Worm (Caenorhabditis elegans) whole organism, midembryonic: Measurements from ENCODE around the gene fbxb-51.

Experiments used
- T22C8.4 ChIP-seq: fragments of 200-800 bp; sonication (Bioruptor generic); IDR thresholded peaks from 2 replicates; pipeline ENCODE4 v1.3.6; 2022; ENCODE audit warnings: missing genetic modification characterization, missing compliant biosample characterization
- cog-1 ChIP-seq: sonication (generic microtip); optimal IDR thresholded peaks from 2 replicates; lab custom pipeline; 2016; ENCODE audit warnings: missing genetic modification characterization, missing compliant biosample characterization
- flt-1 ChIP-seq: fragments of 200-800 bp; sonication (Bioruptor generic); IDR thresholded peaks from 2 replicates; pipeline ENCODE4 v1.3.6; 2022; ENCODE audit warnings: missing genetic modification characterization, missing compliant biosample characterization
- klf-2 ChIP-seq: fragments of 200-800 bp; sonication (Bioruptor generic); conservative IDR thresholded peaks from 2 replicates; pipeline ENCODE4 v1.3.6; 2022; ENCODE audit warnings: missing genetic modification reagents, missing genetic modification characterization, missing compliant biosample characterization
- med-1 ChIP-seq: sonication (generic microtip); optimal IDR thresholded peaks from 2 replicates; lab custom pipeline; 2017; ENCODE audit warnings: missing genetic modification characterization, mild to moderate bottlenecking, missing compliant biosample characterization, antibody characterized with exemption, missing genetic modification reagents; ENCODE audit not compliant: insufficient read depth
- ref-1 ChIP-seq: fragments of 200-800 bp; sonication (Bioruptor generic); conservative IDR thresholded peaks from 2 replicates; pipeline ENCODE4 v1.3.6; 2022; ENCODE audit warnings: missing genetic modification reagents, missing genetic modification characterization, missing compliant biosample characterization
- tab-1 ChIP-seq: fragments of 200-800 bp; sonication (Bioruptor generic); IDR thresholded peaks from 2 replicates; pipeline ENCODE4 v1.3.6; 2022; ENCODE audit warnings: missing genetic modification characterization, missing compliant biosample characterization
- ztf-23 ChIP-seq: fragments of 200-800 bp; sonication (Bioruptor generic); IDR thresholded peaks from 2 replicates; pipeline ENCODE4 v1.3.6; 2022; ENCODE audit warnings: missing genetic modification reagents, missing genetic modification characterization, missing compliant biosample characterization
- ztf-29 ChIP-seq: fragments of 200-800 bp; sonication (Bioruptor generic); IDR thresholded peaks from 2 replicates; pipeline ENCODE4 v1.3.6; 2022; ENCODE audit warnings: missing genetic modification reagents, missing genetic modification characterization, missing compliant biosample characterization

Gene fbxb-51

DNA sequence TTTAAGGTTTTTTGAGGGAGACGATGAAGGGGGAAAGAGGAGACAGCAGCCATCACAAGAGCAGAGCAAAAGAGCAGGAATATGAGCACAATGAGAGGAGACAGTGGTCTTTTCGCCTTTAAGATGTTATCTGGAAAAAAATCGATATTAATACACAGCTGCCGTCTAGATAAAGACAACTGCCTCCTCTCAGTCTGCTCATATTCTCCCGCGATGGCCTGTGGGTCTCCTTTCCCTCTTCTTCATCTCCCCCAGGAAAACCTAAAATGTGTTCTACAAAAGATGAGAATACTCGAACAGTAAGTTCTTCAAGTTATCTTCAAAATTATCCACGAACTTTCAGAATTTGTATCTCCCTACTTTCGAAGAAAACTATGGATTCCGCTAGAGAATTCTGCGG lies at the start of gene fbxb-51, which contains the start of gene fbxb-52:
Gene fbxb-51, plus strand, starts transcription at position 212 of the 400 bp plus-strand sequence.
Gene fbxb-52, minus strand, starts transcription at position 101 of the 400 bp plus-strand sequence.
- TF ChIP-seq flt-1 (no peak), ztf-29 (no peak), med-1 (GFP tag; lab: Kevin White, UChicago) (no peak)

DNA sequence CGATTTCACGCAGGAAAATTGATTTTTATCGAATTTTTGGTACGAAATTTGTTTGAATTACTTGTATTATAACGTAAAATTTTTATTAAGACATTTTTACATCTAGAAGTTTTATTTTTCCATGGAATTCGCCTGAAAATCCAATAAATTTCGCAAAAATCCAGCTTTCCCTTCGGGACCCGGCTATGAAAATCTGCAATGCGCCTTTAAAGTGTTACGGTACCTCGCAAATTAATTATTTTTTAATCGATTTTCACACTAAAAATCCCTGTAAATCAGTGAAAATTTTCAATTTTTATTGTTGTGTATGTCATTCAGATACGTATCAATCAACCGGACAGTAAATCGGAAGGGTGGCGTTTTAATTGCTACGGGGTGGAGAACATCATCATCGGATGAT lies 49.6 kb upstream of the fbxb-51 start:
- TF ChIP-seq med-1 (GFP tag; lab: Kevin White, UChicago), result no peak
- TF ChIP-seq ztf-23, result no peak
- no peak for TF ChIP-seq flt-1
- TF ChIP-seq cog-1 (tag; lab: Kevin White, UChicago), result no peak
- no peak for TF ChIP-seq T22C8.4 (GFP tag; lab: Robert Waterston, UW)
- TF ChIP-seq ztf-29, result no peak

DNA sequence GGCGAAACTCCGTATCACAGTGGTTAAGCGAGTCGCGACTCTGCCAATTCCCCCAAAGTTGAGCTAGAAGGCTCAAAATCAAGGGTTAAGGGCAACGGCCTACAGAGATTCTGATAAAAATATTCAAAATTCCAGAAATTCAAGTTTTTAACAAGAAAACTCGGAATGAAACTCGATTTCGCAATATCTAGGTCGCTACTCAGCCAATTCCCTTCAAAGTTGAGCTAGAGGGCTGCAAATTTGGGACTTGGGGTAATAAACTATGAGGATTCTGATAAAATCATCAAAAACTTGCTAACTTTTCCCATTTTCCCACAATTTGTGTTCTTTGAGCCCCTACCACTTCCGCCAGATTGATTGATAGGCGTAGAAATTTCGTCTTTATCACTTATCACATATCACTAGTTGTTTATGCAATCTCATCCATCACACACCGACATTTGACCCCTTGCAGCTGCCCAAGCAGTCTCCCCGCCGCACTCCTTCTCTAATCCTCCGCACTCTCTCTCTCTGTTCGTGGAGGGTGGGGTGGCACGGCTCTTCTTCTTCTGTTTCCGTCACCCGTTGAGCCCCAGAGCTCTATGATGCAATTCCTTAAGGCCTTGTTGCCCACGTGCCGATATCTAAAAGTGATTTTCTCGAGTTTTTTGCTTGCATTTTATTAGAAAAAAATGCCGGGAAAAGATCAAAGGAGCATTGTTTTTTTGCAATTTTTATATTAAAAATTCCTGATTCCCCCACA lies 48.7 kb upstream of the fbxb-51 start:
- TF ChIP-seq tab-1 (GFP tag; lab: Robert Waterston, UW) (peak; percentile 28; the same call in 1 of the 2 replicates), T22C8.4 (GFP tag; lab: Robert Waterston, UW) (no peak), ztf-29 (no peak), flt-1 (0 out of 2 replicates have a peak, but pooled peaks have one; percentile 20)

DNA sequence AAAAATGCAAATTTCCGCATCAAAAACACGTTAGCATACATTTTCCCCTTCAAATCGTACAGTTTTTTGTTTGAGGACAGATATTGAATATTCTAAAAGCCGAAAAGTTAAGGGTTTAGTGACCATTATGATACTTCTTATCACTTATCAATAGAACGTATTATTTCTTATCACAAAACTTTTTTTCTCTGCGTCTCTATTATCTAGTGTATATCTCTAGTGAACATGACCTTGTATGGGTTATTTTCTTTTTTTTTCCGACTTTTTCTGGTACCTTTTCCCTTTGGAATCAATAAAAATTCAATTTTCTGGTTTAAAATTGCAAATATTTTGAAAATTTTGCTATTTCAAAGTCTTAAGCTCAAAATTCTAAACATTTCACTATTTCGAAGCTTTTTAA lies 46.8 kb upstream of the fbxb-51 start:
- no peak for TF ChIP-seq ztf-23

DNA sequence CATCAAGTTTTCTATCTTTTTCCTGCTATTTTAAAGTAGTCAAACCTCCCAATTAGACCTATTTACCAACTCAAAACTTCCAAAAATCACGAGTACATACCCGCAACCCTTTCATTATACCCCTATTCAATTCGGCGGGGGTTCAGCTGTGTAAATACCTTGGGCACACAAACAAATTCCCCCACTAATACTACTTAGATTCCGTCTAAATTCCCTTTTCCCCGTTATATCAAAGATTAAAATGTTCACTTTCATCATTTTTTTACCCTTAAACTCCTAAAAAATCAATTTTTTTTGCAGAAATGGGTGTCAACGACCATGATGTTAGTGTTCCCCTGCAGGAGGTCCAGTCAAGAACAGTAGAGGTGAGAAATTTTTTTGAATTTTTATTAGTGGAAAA lies 46.2 kb upstream of the fbxb-51 start, which contains the start of gene fdgt-1:
Gene fdgt-1, plus strand, starts transcription at position 301 of the 400 bp plus-strand sequence.
- TF ChIP-seq tab-1 (GFP tag; lab: Robert Waterston, UW), result no peak
- no peak for TF ChIP-seq flt-1
- TF ChIP-seq ztf-29, result no peak
- TF ChIP-seq med-1 (GFP tag; lab: Kevin White, UChicago), result no peak
- no peak for TF ChIP-seq T22C8.4 (GFP tag; lab: Robert Waterston, UW)
- TF ChIP-seq ztf-23, result no peak
- TF ChIP-seq cog-1 (tag; lab: Kevin White, UChicago), result no peak
- no peak for TF ChIP-seq ref-1 (GFP tag; lab: Robert Waterston, UW)
- no peak for TF ChIP-seq klf-2 (GFP tag; lab: Robert Waterston, UW)

DNA sequence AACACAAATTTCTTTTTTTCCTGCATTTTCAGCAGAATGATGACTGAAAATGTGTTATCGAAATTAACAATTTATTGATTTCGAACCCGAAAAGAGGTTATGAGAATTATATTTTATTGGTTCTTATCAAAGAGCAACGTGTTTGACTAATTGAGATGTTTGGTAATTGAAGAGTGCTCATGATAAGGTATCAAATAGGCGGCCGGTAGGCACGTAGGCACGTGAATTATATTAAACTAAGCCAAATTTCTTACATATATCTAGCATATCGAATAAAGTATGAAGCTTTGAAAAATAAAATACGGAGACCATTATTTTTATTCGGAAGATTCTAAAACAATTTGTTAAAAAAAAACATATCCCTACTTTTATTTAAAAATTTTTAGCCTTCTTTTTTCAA lies 33.2 kb upstream of the fbxb-51 start, which contains the start of gene math-45:
Gene math-45, minus strand, starts transcription at position 101 of the 400 bp plus-strand sequence.
- no peak for TF ChIP-seq ztf-23
- TF ChIP-seq flt-1, result no peak
- TF ChIP-seq med-1 (GFP tag; lab: Kevin White, UChicago), result no peak
- TF ChIP-seq cog-1 (tag; lab: Kevin White, UChicago), result no peak
- no peak for TF ChIP-seq ztf-29
- TF ChIP-seq ref-1 (GFP tag; lab: Robert Waterston, UW), result no peak
- TF ChIP-seq klf-2 (GFP tag; lab: Robert Waterston, UW), result no peak
- no peak for TF ChIP-seq tab-1 (GFP tag; lab: Robert Waterston, UW)
- no peak for TF ChIP-seq T22C8.4 (GFP tag; lab: Robert Waterston, UW)

DNA sequence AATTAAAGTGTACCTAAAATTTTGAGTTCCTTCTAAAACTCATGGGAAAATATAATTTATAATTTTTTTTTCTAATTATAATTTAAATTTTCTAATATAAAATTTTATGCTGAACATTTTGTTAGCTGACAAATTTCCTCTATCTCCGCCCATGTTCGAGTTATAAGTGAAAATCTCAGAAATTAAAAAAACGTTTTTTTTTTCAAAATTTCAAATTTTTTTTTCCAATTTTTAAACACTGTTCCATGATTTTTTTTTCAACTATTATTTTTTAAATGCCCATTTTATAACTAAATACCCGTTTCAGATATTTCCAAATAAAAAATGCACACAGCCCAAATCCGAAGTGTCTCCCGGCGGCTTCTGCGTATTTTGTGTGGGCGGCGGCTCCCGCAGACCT lies 31.6 kb upstream of the fbxb-51 start, which contains the start of gene Y51H7BR.8:
Gene Y51H7BR.8, plus strand, starts transcription at position 301 of the 400 bp plus-strand sequence.
- no peak for TF ChIP-seq tab-1 (GFP tag; lab: Robert Waterston, UW)
- no peak for TF ChIP-seq ref-1 (GFP tag; lab: Robert Waterston, UW)
- TF ChIP-seq T22C8.4 (GFP tag; lab: Robert Waterston, UW), result no peak
- TF ChIP-seq ztf-29, result no peak
- no peak for TF ChIP-seq flt-1
- no peak for TF ChIP-seq ztf-23
- no peak for TF ChIP-seq klf-2 (GFP tag; lab: Robert Waterston, UW)
- no peak for TF ChIP-seq cog-1 (tag; lab: Kevin White, UChicago)
- no peak for TF ChIP-seq med-1 (GFP tag; lab: Kevin White, UChicago)

DNA sequence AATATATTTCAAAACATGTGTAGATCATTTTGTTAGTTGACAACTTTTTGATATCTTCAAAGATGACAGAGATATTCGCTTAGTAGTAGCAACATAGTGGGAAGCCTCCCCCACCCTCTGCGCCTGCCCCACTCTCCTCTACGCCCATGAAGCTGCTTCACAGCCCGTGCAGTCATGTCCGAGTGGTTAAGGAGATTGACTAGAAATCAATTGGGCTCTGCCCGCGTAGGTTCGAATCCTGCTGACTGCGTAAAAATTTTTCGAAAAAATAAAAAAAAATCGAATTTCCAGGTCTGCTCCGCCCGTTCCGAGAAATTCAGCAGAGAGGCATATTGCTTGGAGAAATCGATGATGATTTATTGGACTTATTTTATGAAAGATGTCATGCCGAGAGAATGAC lies 30.6 kb upstream of the fbxb-51 start:
- TF ChIP-seq flt-1 (0 out of 2 replicates have a peak, but pooled peaks have one; percentile 23), ztf-23 (peak; percentile 12; the same call in 1 of the 2 replicates), med-1 (GFP tag; lab: Kevin White, UChicago) (no peak), T22C8.4 (GFP tag; lab: Robert Waterston, UW) (no peak), ref-1 (GFP tag; lab: Robert Waterston, UW) (no peak), tab-1 (GFP tag; lab: Robert Waterston, UW) (peak; percentile 69; the same call in 1 of the 2 replicates), klf-2 (GFP tag; lab: Robert Waterston, UW) (no peak), cog-1 (tag; lab: Kevin White, UChicago) (no peak), ztf-29 (no peak)

DNA sequence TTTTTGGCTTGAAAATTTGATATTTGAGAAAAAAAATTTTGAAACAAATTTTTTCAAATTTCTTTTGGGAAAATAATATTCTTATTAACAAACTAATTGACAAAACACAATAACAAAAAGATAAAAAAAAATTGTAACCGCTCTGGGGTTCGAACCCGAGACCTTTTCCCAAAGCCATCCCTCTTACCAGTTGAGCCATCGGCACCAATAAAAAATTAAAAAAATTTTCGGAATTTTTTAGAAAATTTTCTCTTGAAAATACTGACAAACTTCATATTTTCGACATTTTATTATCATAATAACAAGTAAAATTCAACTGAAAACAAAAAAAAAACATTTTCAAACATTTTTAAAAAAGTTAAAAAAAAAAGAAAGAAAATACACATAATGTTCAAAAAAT lies 28.6 kb upstream of the fbxb-51 start:
- TF ChIP-seq ref-1 (GFP tag; lab: Robert Waterston, UW) (no peak), cog-1 (tag; lab: Kevin White, UChicago) (no peak), tab-1 (GFP tag; lab: Robert Waterston, UW) (no peak), med-1 (GFP tag; lab: Kevin White, UChicago) (no peak), ztf-29 (no peak), ztf-23 (no peak), flt-1 (no peak), T22C8.4 (GFP tag; lab: Robert Waterston, UW) (no peak)

DNA sequence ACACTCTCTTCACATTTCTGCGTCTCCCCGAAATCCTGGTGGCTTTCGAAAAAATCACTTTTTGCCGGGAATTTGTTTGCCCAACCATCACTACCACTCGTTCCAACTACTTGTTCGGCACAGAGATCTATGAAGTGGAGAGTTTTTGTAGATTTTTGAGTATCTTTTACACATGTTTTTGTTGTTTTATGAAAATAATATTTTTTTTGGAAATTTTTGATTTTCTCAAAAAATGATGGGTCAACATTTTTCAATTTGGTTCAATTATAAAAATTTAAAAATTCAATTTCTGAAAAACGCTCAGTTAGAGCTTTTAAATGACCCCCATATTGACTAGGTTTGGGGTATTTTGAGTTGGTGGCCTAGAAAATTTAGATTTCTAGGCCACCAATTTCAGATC lies 25.0 kb upstream of the fbxb-51 start, which contains the start of gene Y51H7BR.7:
Gene Y51H7BR.7, minus strand, starts transcription at position 101 of the 400 bp plus-strand sequence.
- TF ChIP-seq T22C8.4 (GFP tag; lab: Robert Waterston, UW) (no peak), tab-1 (GFP tag; lab: Robert Waterston, UW) (no peak), klf-2 (GFP tag; lab: Robert Waterston, UW) (no peak), flt-1 (no peak), ztf-23 (no peak), ztf-29 (no peak), med-1 (GFP tag; lab: Kevin White, UChicago) (no peak), ref-1 (GFP tag; lab: Robert Waterston, UW) (no peak), cog-1 (tag; lab: Kevin White, UChicago) (no peak)
